Fruit fly (Drosophila melanogaster) whole organism, wandering third instar larva: ENCODE measurements around the gene CG34138.
A peak's percentile ranks its signal among the peaks of the same experiment; 100 is the strongest.

Experiments used
- Abd-B ChIP-seq: fragments of >200 bp; optimal IDR thresholded peaks from 2 replicates; lab custom pipeline; 2017; ENCODE audit warnings: missing biosample characterization, missing genetic modification characterization
- CG32264 ChIP-seq: fragments of 200-800 bp; sonication (Bioruptor generic); optimal IDR thresholded peaks from 2 replicates; lab custom pipeline; 2016; ENCODE audit warnings: missing biosample characterization, missing genetic modification characterization
- Dfd ChIP-seq: fragments of >200 bp; optimal IDR thresholded peaks from 2 replicates; lab custom pipeline; 2017; ENCODE audit warnings: missing biosample characterization, missing genetic modification characterization
- Dif ChIP-seq: fragments of 200-275, 200-300 bp; sonication (Bioruptor generic); optimal IDR thresholded peaks from 2 replicates; lab custom pipeline; 2018; ENCODE audit warnings: missing biosample characterization, missing genetic modification characterization; ENCODE audit not compliant: partially characterized antibody
- GATAd ChIP-seq: sonication (Bioruptor generic); optimal IDR thresholded peaks from 2 replicates; lab custom pipeline; 2016; ENCODE audit warnings: missing biosample characterization, missing genetic modification characterization
- Hnf4 ChIP-seq: fragments of 200-800 bp; sonication (Bioruptor generic); optimal IDR thresholded peaks from 2 replicates; lab custom pipeline; 2016; ENCODE audit warnings: missing biosample characterization, mild to moderate bottlenecking, missing genetic modification characterization
- Hr78 ChIP-seq: fragments of >200 bp; optimal IDR thresholded peaks from 2 replicates; lab custom pipeline; 2017; ENCODE audit warnings: missing biosample characterization, missing genetic modification characterization
- Hr83 ChIP-seq: fragments of 200-300 bp; sonication (Bioruptor generic); optimal IDR thresholded peaks from 2 replicates; lab custom pipeline; 2016; ENCODE audit warnings: missing biosample characterization, mild to moderate bottlenecking, missing genetic modification characterization, moderate library complexity; ENCODE audit not compliant: poor library complexity, severe bottlenecking
- OdsH ChIP-seq: fragments of 200-800 bp; sonication (Bioruptor generic); optimal IDR thresholded peaks from 2 replicates; lab custom pipeline; 2016; ENCODE audit warnings: missing biosample characterization, mild to moderate bottlenecking, missing genetic modification characterization
- Vsx2 ChIP-seq: fragments of 200-300, 225-300 bp; sonication (Bioruptor generic); optimal IDR thresholded peaks from 2 replicates; lab custom pipeline; 2018; ENCODE audit warnings: missing biosample characterization, missing genetic modification characterization; ENCODE audit not compliant: partially characterized antibody
- br ChIP-seq: fragments of 200-800 bp; sonication (Bioruptor generic); optimal IDR thresholded peaks from 2 replicates; lab custom pipeline; 2016; ENCODE audit warnings: missing biosample characterization, missing genetic modification characterization
- dmrt93B ChIP-seq: fragments of 200-800 bp; sonication (Bioruptor generic); optimal IDR thresholded peaks from 2 replicates; lab custom pipeline; 2018; ENCODE audit warnings: missing biosample characterization, mild to moderate bottlenecking, missing genetic modification characterization
- ey ChIP-seq: fragments of 200-800 bp; sonication (Bioruptor generic); optimal IDR thresholded peaks from 2 replicates; lab custom pipeline; 2016; ENCODE audit warnings: missing biosample characterization, missing genetic modification characterization
- foxo ChIP-seq, 2 experiments: fragments of 200-800 bp; sonication (Bioruptor generic); optimal IDR thresholded peaks; 2 replicates in 1 of 2; 3 replicates in 1 of 2; lab custom pipeline; 2016 to 2017; ENCODE audit warnings: missing biosample characterization in 2 of 2, missing genetic modification characterization in 2 of 2
- h ChIP-seq: fragments of 200-800 bp; sonication (Bioruptor generic); optimal IDR thresholded peaks from 3 replicates; lab custom pipeline; 2016; ENCODE audit warnings: missing biosample characterization, mild to moderate bottlenecking, missing genetic modification characterization
- jim ChIP-seq: fragments of 175-275, 200-325 bp; sonication (Bioruptor generic); optimal IDR thresholded peaks from 2 replicates; lab custom pipeline; 2016; ENCODE audit warnings: missing biosample characterization, mild to moderate bottlenecking, missing genetic modification characterization
- pan ChIP-seq: fragments of >200 bp; optimal IDR thresholded peaks from 2 replicates; lab custom pipeline; 2017
- sv ChIP-seq: fragments of 200-800 bp; sonication (Bioruptor generic); optimal IDR thresholded peaks from 3 replicates; lab custom pipeline; 2016; ENCODE audit warnings: missing biosample characterization, missing genetic modification characterization
- tai ChIP-seq: sonication (Bioruptor generic); optimal IDR thresholded peaks from 2 replicates; lab custom pipeline; 2016; ENCODE audit warnings: missing biosample characterization, missing genetic modification characterization
- usp ChIP-seq: fragments of >200 bp; optimal IDR thresholded peaks from 2 replicates; lab custom pipeline; 2017; ENCODE audit warnings: missing biosample characterization, missing genetic modification characterization

CG34138 gene

DNA sequence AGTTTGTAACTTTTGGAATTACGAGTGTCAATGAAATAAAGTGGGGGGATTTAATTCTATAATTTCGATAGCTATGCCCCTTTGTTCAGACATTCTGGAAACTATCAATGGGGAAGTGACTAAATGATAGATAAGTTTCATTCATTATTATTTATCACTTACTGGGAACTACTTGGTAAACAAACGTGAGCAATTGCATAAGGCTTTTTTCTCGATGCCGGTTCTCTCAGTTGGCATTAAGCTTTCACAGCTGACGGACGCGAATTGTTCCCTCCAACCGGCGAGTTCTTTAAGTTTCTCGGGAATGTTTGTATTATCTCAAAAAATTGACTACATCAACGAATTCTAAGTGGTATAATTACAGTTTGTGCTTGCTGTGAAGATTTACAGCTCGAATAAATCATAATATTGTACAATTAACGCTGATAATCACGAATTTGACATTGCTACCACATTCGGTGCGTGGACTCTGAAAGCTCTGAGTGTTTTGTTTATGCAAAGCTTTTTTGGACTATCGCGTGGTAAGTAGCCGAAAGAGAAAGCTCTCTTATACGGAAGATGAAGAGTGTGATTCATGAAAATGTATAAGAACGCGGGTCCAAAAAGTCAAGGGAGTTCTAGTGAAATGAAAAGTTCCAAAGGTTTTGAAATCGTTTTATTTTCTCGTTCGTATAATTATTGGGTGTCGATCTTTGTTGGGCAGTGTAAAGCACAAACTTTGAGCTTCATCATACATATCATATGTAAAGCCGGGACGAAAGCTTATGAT, 36.7 kb downstream of the CG34138 start, which contains the start of gene Naam (continued):
- peak; percentile 28 for TF ChIP-seq dmrt93B (GFP tag; lab: Kevin White, UChicago)
- peak; percentile 62 for TF ChIP-seq sv (GFP tag; lab: Kevin White, UChicago)
- peak; percentile 81 for TF ChIP-seq OdsH (GFP tag; lab: Kevin White, UChicago)
- TF ChIP-seq pan: no peak
- TF ChIP-seq, all 38 proteins: peak for 22

DNA sequence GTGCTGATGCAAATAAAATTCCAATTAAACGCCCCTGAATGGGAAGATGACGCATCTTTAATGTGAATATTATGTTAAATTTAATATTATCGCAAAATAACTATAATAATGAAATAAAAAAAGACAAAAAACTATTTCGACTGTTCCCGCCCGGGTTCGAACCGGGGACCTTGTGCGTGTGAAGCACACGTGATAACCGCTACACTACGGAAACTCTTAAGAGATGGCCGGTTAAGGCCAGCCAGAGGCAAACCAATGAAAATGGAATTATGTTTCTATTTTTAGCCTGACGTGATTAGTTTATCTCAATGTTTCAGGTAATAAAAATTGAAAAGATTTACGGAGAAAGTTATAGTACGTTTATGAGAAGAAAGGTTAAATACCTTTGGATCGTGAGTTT, 37.4 kb downstream of the CG34138 start:
- TF ChIP-seq Dif (GFP tag; lab: Kevin White, UChicago) (no peak), Hr83 (GFP tag; lab: Kevin White, UChicago) (no peak), h (GFP tag; lab: Kevin White, UChicago) (no peak), Hr78 (GFP tag; lab: Kevin White, UChicago) (no peak), usp (no peak), OdsH (GFP tag; lab: Kevin White, UChicago) (no peak), Abd-B (GFP tag; lab: Kevin White, UChicago) (no peak), tai (GFP tag; lab: Kevin White, UChicago) (no peak)
- TF ChIP-seq, all 38 proteins: peak for 0

DNA sequence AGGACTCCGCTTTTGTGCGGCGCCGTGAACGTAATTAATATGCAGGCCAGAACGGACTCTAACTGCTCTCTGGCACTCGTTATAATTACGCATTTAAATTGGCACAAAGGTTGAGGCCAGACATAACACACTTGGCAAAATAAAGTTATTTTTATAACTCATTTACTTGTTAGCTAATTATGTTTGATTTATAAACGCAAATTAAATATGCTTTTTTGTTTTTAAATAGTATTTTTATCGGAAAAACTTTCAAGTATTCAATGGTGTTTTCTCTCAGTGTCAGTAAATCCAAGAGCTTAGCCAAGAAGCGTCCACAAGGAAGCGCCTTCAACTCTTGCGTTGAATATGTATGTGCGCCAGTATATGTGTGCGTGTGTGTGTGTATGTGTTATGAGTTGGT, 38.2 kb downstream of the CG34138 start:
- TF ChIP-seq GATAd (GFP tag; lab: Kevin White, UChicago): no peak
- TF ChIP-seq Abd-B (GFP tag; lab: Kevin White, UChicago): no peak
- no peak for TF ChIP-seq Vsx2 (GFP tag; lab: Kevin White, UChicago)
- TF ChIP-seq jim (GFP tag; lab: Kevin White, UChicago): no peak
- TF ChIP-seq pan: no peak
- TF ChIP-seq br (GFP tag; lab: Kevin White, UChicago): peak; percentile 8
- peak; percentile 30 for TF ChIP-seq ey
- no peak for TF ChIP-seq Hnf4
- TF ChIP-seq CG32264 (GFP tag; lab: Kevin White, UChicago): no peak
- TF ChIP-seq foxo (GFP tag; optimal IDR thresholded peaks at IDR 0.05; lab: Kevin White, UChicago): peak in 1 of 2 experiments; percentile 32
- peak; percentile 28 for TF ChIP-seq h (GFP tag; lab: Kevin White, UChicago)
- no peak for TF ChIP-seq Hr78 (GFP tag; lab: Kevin White, UChicago)
- no peak for TF ChIP-seq Hr83 (GFP tag; lab: Kevin White, UChicago)

DNA sequence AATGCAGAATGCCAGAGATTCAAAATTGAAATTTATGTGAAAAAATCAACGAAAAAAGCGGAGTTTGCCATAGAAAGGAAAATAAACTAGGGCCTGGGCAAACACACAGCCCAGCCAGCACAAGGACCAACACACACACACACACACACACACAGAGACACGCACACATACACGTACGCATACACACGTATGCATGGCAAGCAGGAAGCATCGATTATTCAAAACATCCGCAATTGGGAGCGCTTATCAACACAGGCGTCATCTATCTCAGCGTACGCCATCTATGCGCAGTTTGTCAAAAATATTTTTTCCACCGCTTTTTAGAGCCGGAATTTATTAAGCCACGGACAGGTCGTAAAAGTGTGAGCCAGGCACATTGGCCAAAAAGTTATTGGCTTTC, 45.1 kb downstream of the CG34138 start:
- TF ChIP-seq jim (GFP tag; lab: Kevin White, UChicago) (no peak), Dfd (peak; percentile 51)

DNA sequence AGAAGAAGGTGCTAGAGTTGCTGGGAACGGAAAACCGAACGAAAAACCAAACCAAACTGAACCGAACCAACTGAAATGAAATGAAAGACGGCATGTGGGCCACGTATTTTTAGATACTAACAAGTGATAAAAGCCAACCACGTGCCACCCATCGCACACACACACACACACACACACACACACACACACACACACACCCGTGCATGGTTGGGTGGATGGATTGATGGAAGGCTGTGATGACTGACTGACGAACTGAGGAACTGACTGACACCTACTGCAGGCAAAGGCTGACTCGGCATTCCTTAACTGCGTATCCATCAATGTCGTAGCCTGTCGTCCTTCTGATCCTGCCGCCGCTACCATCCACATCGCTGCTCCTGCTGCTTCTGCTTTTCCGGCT, 47.7 kb downstream of the CG34138 start:
- TF ChIP-seq Dfd (peak; percentile 56), ey (no peak)
